Worm (Caenorhabditis elegans): ENCODE data around the gene rpl-6.

Gene rpl-6

ce11 chrIII:7184022-7184421, 24.2 kb upstream of the rpl-6 start, which contains the start of gene yju-2 (continued):
- TF ChIP-seq nhr-28 (tag; optimal IDR thresholded peaks at IDR 0.05): peak; percentile 11
- no peak for TF ChIP-seq Y5F2A.4 (GFP tag; optimal IDR thresholded peaks at IDR 0.05)
- peak; percentile 42 for TF ChIP-seq aha-1 (tag)
- TF ChIP-seq spr-3 (GFP tag; optimal IDR thresholded peaks at IDR 0.05): no peak

- TF ChIP-seq pha-4 (GFP tag; IDR thresholded peaks at IDR 0.05) (no peak), pha-4 (tag; optimal IDR thresholded peaks at IDR 0.05) (no peak), skn-1 (tag; optimal IDR thresholded peaks at IDR 0.05) (no peak), dmd-6 (GFP tag; IDR thresholded peaks at IDR 0.05) (no peak), snpc-1.2 (GFP tag; IDR thresholded peaks at IDR 0.05) (no peak), ZK546.5 (tag; optimal IDR thresholded peaks at IDR 0.05) (no peak), spr-1 (tag; optimal IDR thresholded peaks at IDR 0.05) (no peak), nhr-48 (tag; optimal IDR thresholded peaks at IDR 0.05) (no peak), nhr-28 (tag; optimal IDR thresholded peaks at IDR 0.05) (no peak), F26F4.8 (GFP tag; conservative IDR thresholded peaks at IDR 0.05) (no peak), ceh-20 (GFP tag; IDR thresholded peaks at IDR 0.05) (no peak)
These were observed 22.8 kb upstream of the rpl-6 start, which contains the start of gene F37C12.14 for ce11 chrIII:7185473-7185872. Gene F37C12.14, minus strand, starts transcription at chrIII:7185573.

ce11 chrIII:7188300-7189052, 19.8 kb upstream of the rpl-6 start, which contains the start of the genes F37C12.21 and F37C12.10:
Gene F37C12.21, plus strand, starts transcription at chrIII:7188357.
Gene F37C12.10, minus strand, starts transcription at chrIII:7188384.
- no peak for TF ChIP-seq ztf-11 (tag; optimal IDR thresholded peaks at IDR 0.05)
- peak in 1 of 2 experiments; percentile 23 for TF ChIP-seq lsy-2 (tag; optimal IDR thresholded peaks at IDR 0.05)
- no peak for TF ChIP-seq mep-1 (tag; optimal IDR thresholded peaks at IDR 0.05)
- no peak for TF ChIP-seq ztf-7 (tag; optimal IDR thresholded peaks at IDR 0.05)
- TF ChIP-seq skn-1 (tag; optimal IDR thresholded peaks at IDR 0.05): no peak
- no peak for TF ChIP-seq nhr-11 (tag; optimal IDR thresholded peaks at IDR 0.05)
- peak; percentile 27 for TF ChIP-seq nhr-77 (tag; optimal IDR thresholded peaks at IDR 0.05)
- no peak for TF ChIP-seq lin-15B (tag; optimal IDR thresholded peaks at IDR 0.05)
- peak; percentile 43 for TF ChIP-seq dmd-6 (GFP tag; IDR thresholded peaks at IDR 0.05)
- TF ChIP-seq fos-1 (tag; optimal IDR thresholded peaks at IDR 0.05): no peak
- TF ChIP-seq F10B5.3 (tag; optimal IDR thresholded peaks at IDR 0.05): no peak
- TF ChIP-seq R02D3.7 (tag; optimal IDR thresholded peaks at IDR 0.05): no peak
- TF ChIP-seq nhr-28 (tag; optimal IDR thresholded peaks at IDR 0.05): peak; percentile 62
- peak; percentile 7 for TF ChIP-seq nhr-102 (tag; optimal IDR thresholded peaks at IDR 0.05)
- TF ChIP-seq hlh-30 (tag; optimal IDR thresholded peaks at IDR 0.05; ENCODE audit: insufficient read depth): peak; percentile 13
- no peak for TF ChIP-seq rbr-2 (tag; optimal IDR thresholded peaks at IDR 0.05)
- TF ChIP-seq unc-62 (GFP tag; optimal IDR thresholded peaks at IDR 0.05 in 1 of 2): no peak
- no peak for TF ChIP-seq unc-62 (tag; optimal IDR thresholded peaks at IDR 0.05)
- no peak for TF ChIP-seq aha-1 (tag)
- peak; percentile 42 for TF ChIP-seq mes-2 (tag; optimal IDR thresholded peaks at IDR 0.05; ENCODE audit: poor library complexity, severe bottlenecking)
- TF ChIP-seq duxl-1 (tag; optimal IDR thresholded peaks at IDR 0.05; ENCODE audit: poor library complexity): no peak
- no peak for TF ChIP-seq dmd-8 (GFP tag; IDR thresholded peaks at IDR 0.05)
- TF ChIP-seq pha-4 (GFP tag; IDR thresholded peaks at IDR 0.05): no peak
- TF ChIP-seq pha-4 (tag; optimal IDR thresholded peaks at IDR 0.05): no peak
- TF ChIP-seq daf-16 (GFP tag; optimal IDR thresholded peaks at IDR 0.05): no peak
- peak; percentile 81 for TF ChIP-seq daf-16 (tag; optimal IDR thresholded peaks at IDR 0.05)
- TF ChIP-seq nhr-41 (GFP tag; IDR thresholded peaks at IDR 0.05): peak; percentile 57; the same call in 1 of the 2 replicates
- no peak for TF ChIP-seq D1046.2 (GFP tag; IDR thresholded peaks at IDR 0.05)
- no peak for TF ChIP-seq fkh-10 (GFP tag; optimal IDR thresholded peaks at IDR 0.05)
- TF ChIP-seq daf-19 (GFP tag; conservative IDR thresholded peaks at IDR 0.05): no peak
- peak; percentile 41 for TF ChIP-seq lin-38 (GFP tag; IDR thresholded peaks at IDR 0.05)
- peak; percentile 43 for TF ChIP-seq pqm-1 (tag; optimal IDR thresholded peaks at IDR 0.05)
- TF ChIP-seq hlh-11 (tag; optimal IDR thresholded peaks at IDR 0.05): peak; percentile 67
- TF ChIP-seq mdl-1 (tag; optimal IDR thresholded peaks at IDR 0.05): no peak
- TF ChIP-seq dve-1 (tag; optimal IDR thresholded peaks at IDR 0.05; ENCODE audit: insufficient read depth): peak; percentile 50
- no peak for TF ChIP-seq dmd-9 (GFP tag; IDR thresholded peaks at IDR 0.05)
